Fruit fly (Drosophila melanogaster) whole organism, prepupa: ENCODE results near the gene Hel25E.

Experiments
- CG1621 ChIP-seq: fragments of 200-800 bp; sonication (Bioruptor generic); optimal IDR thresholded peaks from 3 replicates; lab custom pipeline; 2018; ENCODE audit warnings: missing biosample characterization, mild to moderate bottlenecking, missing genetic modification characterization
- CG16779 ChIP-seq: fragments of 200-800 bp; sonication (Bioruptor generic); optimal IDR thresholded peaks from 3 replicates; lab custom pipeline; 2017; ENCODE audit warnings: missing biosample characterization, mild to moderate bottlenecking, missing genetic modification characterization
- CG6163 ChIP-seq: fragments of 200-800 bp; sonication (Bioruptor generic); IDR thresholded peaks from 3 replicates; pipeline ENCODE4 v1.3.6; 2022; ENCODE audit warnings: missing biosample characterization, missing genetic modification characterization
- Eip93F ChIP-seq: fragments of 200-800 bp; sonication (Bioruptor generic); optimal IDR thresholded peaks from 2 replicates; lab custom pipeline; 2016; ENCODE audit warnings: missing biosample characterization, mild to moderate bottlenecking, missing genetic modification characterization
- Hr39 ChIP-seq: fragments of 200-800 bp; sonication (Bioruptor generic); optimal IDR thresholded peaks from 2 replicates; lab custom pipeline; 2016; ENCODE audit warnings: missing biosample characterization, missing genetic modification characterization

Hel25E gene

dm6 chr2L:5489757-5490359 is 52.3 kb downstream of the Hel25E start (continued):
- TF ChIP-seq CG16779 (tag; lab: Kevin White, UChicago): no peak
- TF ChIP-seq Eip93F (GFP tag; lab: Kevin White, UChicago): no peak
- TF ChIP-seq Hr39 (GFP tag; lab: Kevin White, UChicago): no peak
- TF ChIP-seq CG1621 (tag; lab: Kevin White, UChicago): no peak
- peak; percentile 40; the same call in 1 of the 3 replicates for TF ChIP-seq CG6163
- TF ChIP-seq, all 60 proteins: peak for 11
